Fruit fly (Drosophila melanogaster) whole organism, pupa: ENCODE measurements around the gene CG5958.

ENCODE experiments used
- CG13204 ChIP-seq: fragments of 200-800 bp; sonication (Bioruptor generic); optimal IDR thresholded peaks from 2 replicates; lab custom pipeline; 2018; ENCODE audit warnings: missing biosample characterization, mild to moderate bottlenecking, missing genetic modification characterization, moderate library complexity
- CG9948 ChIP-seq: fragments of 200-800 bp; sonication (Bioruptor generic); optimal IDR thresholded peaks from 2 replicates; lab custom pipeline; 2018; ENCODE audit warnings: missing biosample characterization, mild to moderate bottlenecking, missing genetic modification characterization, moderate library complexity
- Ets98B ChIP-seq: fragments of 200-800 bp; sonication (Bioruptor generic); IDR thresholded peaks from 2 replicates; pipeline ENCODE4 v1.3.6; 2022; ENCODE audit warnings: missing biosample characterization, missing genetic modification characterization
- Pif1A ChIP-seq: fragments of 200-800 bp; sonication (Bioruptor generic); optimal IDR thresholded peaks from 3 replicates; lab custom pipeline; 2016; ENCODE audit warnings: missing biosample characterization, missing genetic modification characterization

DNA sequence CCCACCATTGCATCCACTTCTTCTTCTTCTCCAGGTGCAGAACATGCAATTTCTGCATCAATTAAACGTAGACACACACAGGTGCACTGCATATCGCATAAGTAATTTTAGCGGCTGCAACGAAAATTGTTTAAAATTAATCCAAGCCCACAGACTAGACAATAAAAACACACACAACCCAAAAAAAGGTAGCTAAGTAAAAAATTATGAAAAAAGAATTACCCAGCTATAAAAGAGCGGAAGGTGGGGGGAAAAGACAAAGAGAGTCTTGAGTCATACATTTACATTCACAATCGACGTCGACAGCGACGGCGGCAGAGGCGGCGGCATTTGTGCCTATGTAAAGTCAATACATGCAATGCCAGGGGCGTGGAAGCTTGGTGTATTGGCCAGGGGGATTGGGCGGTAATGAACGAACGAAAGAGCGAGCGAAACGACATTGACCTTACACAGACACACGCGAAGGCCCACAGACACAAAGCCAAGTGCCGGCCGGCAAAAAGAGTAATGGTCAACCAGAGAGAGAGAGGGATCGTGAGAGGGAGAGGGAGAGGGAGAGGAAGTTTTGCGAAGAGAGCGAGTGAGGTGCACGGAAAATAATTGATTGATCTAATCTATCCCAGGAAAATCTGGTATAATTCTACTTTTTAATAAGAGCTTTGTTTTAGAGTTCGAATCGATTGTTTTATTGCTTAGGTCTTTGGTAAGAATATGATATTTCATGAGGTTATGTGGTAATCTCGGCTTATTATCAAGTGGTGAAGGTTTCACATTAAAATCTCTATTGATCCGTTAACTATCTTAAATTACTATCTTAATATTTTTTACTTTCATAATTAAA is 14.9 kb downstream of the CG5958 start:
- peak; percentile 51 for TF ChIP-seq Pif1A (GFP tag; lab: Kevin White, UChicago)
- no peak for TF ChIP-seq CG13204 (GFP tag; lab: Kevin White, UChicago)
- peak; percentile 55 for TF ChIP-seq Ets98B (GFP tag; lab: Robert Waterston, UW)
- peak; percentile 83 for TF ChIP-seq CG9948 (tag; lab: Kevin White, UChicago)
